Fruit fly (Drosophila melanogaster): ENCODE measurements around the gene Srp54.

The Srp54 gene

DNA sequence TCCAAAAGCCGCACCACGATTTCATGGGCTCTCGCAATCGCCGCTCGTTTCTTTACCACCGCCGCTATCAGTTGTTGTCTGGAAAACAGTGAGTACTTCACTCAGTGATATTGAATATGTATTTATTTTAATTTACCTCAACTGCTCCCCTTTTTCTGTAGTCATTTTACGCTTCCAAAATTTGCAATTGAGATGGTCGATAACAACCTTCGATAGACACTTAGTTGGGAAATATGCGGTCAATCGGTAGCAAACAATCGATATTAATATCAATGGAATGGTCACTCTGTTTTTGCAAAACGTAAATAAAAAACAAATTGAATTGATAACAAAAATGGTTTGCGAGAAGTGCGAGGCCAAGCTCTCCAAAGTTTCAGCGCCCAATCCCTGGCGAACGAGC lies 22.1 kb upstream of the Srp54 start, which contains the start of the genes CG34183 and CG4537 (continued):
- TF ChIP-seq CG6175 (GFP tag; IDR thresholded peaks at IDR 0.05) (no peak), Xrp1 (GFP tag; IDR thresholded peaks at IDR 0.05) (no peak), CG4328 (GFP tag; optimal IDR thresholded peaks at IDR 0.05) (no peak), HLH54F (GFP tag; optimal IDR thresholded peaks at IDR 0.05) (no peak), otp (GFP tag; IDR thresholded peaks at IDR 0.05) (no peak), H2.0 (GFP tag; IDR thresholded peaks at IDR 0.05) (no peak), CG12659 (GFP tag; optimal IDR thresholded peaks at IDR 0.05) (peak; percentile 64), tna (GFP tag; IDR thresholded peaks at IDR 0.05; ENCODE audit: partially characterized antibody) (peak; percentile 81), chn (GFP tag; optimal IDR thresholded peaks at IDR 0.05) (no peak), nerfin-2 (GFP tag; IDR thresholded peaks at IDR 0.05; ENCODE audit: partially characterized antibody) (peak; percentile 85), hb (GFP tag; IDR thresholded peaks at IDR 0.05; ENCODE audit: partially characterized antibody) (peak; percentile 78; the same call in 2 of the 3 replicates), CG13296 (GFP tag; optimal IDR thresholded peaks at IDR 0.05) (no peak), Fer1 (GFP tag; optimal IDR thresholded peaks at IDR 0.05) (no peak), CrebB (tag; optimal IDR thresholded peaks at IDR 0.05) (no peak), CG3838 (GFP tag; optimal IDR thresholded peaks at IDR 0.05) (no peak), trem (tag; optimal IDR thresholded peaks at IDR 0.05) (peak; percentile 44), CG4617 (GFP tag; optimal IDR thresholded peaks at IDR 0.05; ENCODE audit: borderline replicate concordance) (peak; percentile 36), CG14965 (GFP tag; optimal IDR thresholded peaks at IDR 0.05; ENCODE audit: borderline replicate concordance) (no peak), Gsc (GFP tag; IDR thresholded peaks at IDR 0.05) (no peak), bsh (GFP tag; optimal IDR thresholded peaks at IDR 0.05) (no peak), CG8944 (GFP tag; optimal IDR thresholded peaks at IDR 0.05) (no peak), z (GFP tag; IDR thresholded peaks at IDR 0.05) (no peak), Rfx (GFP tag; IDR thresholded peaks at IDR 0.05) (peak; percentile 39; the same call in 1 of the 2 replicates), abd-A (tag; optimal IDR thresholded peaks at IDR 0.05) (no peak), CG31365 (tag; optimal IDR thresholded peaks at IDR 0.05) (no peak), org-1 (GFP tag; optimal IDR thresholded peaks at IDR 0.05) (no peak), CG16863 (GFP tag; optimal IDR thresholded peaks at IDR 0.05) (no peak), CG9727 (GFP tag; optimal IDR thresholded peaks at IDR 0.05) (no peak), CG13424 (tag; optimal IDR thresholded peaks at IDR 0.05) (no peak), toy (GFP tag; IDR thresholded peaks at IDR 0.05) (no peak), danr (GFP tag; IDR thresholded peaks at IDR 0.05) (no peak), CG6654 (GFP tag; optimal IDR thresholded peaks at IDR 0.05) (no peak), Side (GFP tag; optimal IDR thresholded peaks at IDR 0.05) (no peak), ewg (GFP tag; optimal IDR thresholded peaks at IDR 0.05) (no peak), aop (GFP tag; IDR thresholded peaks at IDR 0.05) (no peak)

DNA sequence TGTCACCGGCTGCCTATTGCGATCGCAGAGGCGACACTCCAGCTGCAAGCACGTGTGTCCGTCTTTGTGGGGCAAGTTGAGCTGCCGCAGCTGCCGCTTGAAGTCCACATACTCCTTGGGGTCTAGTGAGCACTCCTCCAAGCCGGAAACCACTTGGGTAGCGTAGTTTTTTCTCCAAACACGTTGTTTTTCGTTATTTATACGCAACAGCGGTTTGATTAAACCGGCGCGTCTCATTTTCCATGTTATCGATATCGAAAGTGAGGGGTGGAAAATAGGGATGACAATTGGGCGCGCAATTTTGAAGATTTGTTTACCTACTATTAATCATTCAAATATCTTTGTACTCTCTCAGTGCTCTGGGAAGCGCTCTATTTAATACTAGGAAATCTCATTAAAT lies 19.5 kb upstream of the Srp54 start, which contains the start of gene mtDNA-helicase:
Gene mtDNA-helicase (minus strand): TSS at position 264 of the 400 bp plus-strand sequence.
- TF ChIP-seq Max (GFP tag; optimal IDR thresholded peaks at IDR 0.05) (peak; percentile 18), tna (GFP tag; IDR thresholded peaks at IDR 0.05; ENCODE audit: partially characterized antibody) (peak; percentile 51), phol (tag; optimal IDR thresholded peaks at IDR 0.05) (peak; percentile 48), row (GFP tag; IDR thresholded peaks at IDR 0.05) (no peak; the same call in 2 of the 3 replicates), Scr (GFP tag; IDR thresholded peaks at IDR 0.05; ENCODE audit: partially characterized antibody) (peak; percentile 62), CG34224 (GFP tag; IDR thresholded peaks at IDR 0.05; ENCODE audit: partially characterized antibody) (peak; percentile 54; the same call in 2 of the 3 replicates), CG34422 (GFP tag; IDR thresholded peaks at IDR 0.05) (peak; percentile 49; the same call in 2 of the 3 replicates), CHES-1-like (GFP tag; optimal IDR thresholded peaks at IDR 0.05) (peak; percentile 6), vvl (GFP tag; IDR thresholded peaks at IDR 0.05) (no peak), CG10274 (GFP tag; optimal IDR thresholded peaks at IDR 0.05) (no peak), Myb (GFP tag; optimal IDR thresholded peaks at IDR 0.05) (peak; percentile 37), unpg (GFP tag; optimal IDR thresholded peaks at IDR 0.05) (no peak), CG18599 (GFP tag; optimal IDR thresholded peaks at IDR 0.05) (no peak), Sry-δ (GFP tag; optimal IDR thresholded peaks at IDR 0.05) (peak; percentile 72), ems (GFP tag; optimal IDR thresholded peaks at IDR 0.05) (no peak), MESR4 (GFP tag; optimal IDR thresholded peaks at IDR 0.05) (peak; percentile 52), CG1603 (tag; optimal IDR thresholded peaks at IDR 0.05) (peak; percentile 37), CG8290 (GFP tag; optimal IDR thresholded peaks at IDR 0.05) (no peak), CG8290 (tag; optimal IDR thresholded peaks at IDR 0.05) (peak in 1 of 2 experiments; percentile 4)

Measured in whole organism, embryonic.